Fruit fly (Drosophila melanogaster) whole organism, wandering third instar larva: ENCODE results near the gene defl.

ENCODE experiments used
- Sp1 ChIP-seq: fragments of 200-800 bp; sonication (Bioruptor generic); optimal IDR thresholded peaks from 3 replicates; lab custom pipeline; 2019; ENCODE audit warnings: missing biosample characterization, mild to moderate bottlenecking, missing genetic modification characterization, moderate library complexity
- Vsx2 ChIP-seq: fragments of 200-300, 225-300 bp; sonication (Bioruptor generic); optimal IDR thresholded peaks from 2 replicates; lab custom pipeline; 2018; ENCODE audit warnings: missing biosample characterization, missing genetic modification characterization; ENCODE audit not compliant: partially characterized antibody
- ey ChIP-seq: fragments of 200-800 bp; sonication (Bioruptor generic); optimal IDR thresholded peaks from 2 replicates; lab custom pipeline; 2016; ENCODE audit warnings: missing biosample characterization, missing genetic modification characterization
- fru ChIP-seq: fragments of 200-800 bp; sonication (Bioruptor generic); optimal IDR thresholded peaks from 3 replicates; lab custom pipeline; 2016; ENCODE audit warnings: missing biosample characterization, mild to moderate bottlenecking, missing genetic modification characterization
- lola ChIP-seq: fragments of >200 bp; optimal IDR thresholded peaks from 2 replicates; lab custom pipeline; 2017; ENCODE audit warnings: missing biosample characterization, missing genetic modification characterization
- sv ChIP-seq: fragments of 200-800 bp; sonication (Bioruptor generic); optimal IDR thresholded peaks from 3 replicates; lab custom pipeline; 2016; ENCODE audit warnings: missing biosample characterization, missing genetic modification characterization
- usp ChIP-seq: fragments of >200 bp; optimal IDR thresholded peaks from 2 replicates; lab custom pipeline; 2017; ENCODE audit warnings: missing biosample characterization, missing genetic modification characterization

DNA sequence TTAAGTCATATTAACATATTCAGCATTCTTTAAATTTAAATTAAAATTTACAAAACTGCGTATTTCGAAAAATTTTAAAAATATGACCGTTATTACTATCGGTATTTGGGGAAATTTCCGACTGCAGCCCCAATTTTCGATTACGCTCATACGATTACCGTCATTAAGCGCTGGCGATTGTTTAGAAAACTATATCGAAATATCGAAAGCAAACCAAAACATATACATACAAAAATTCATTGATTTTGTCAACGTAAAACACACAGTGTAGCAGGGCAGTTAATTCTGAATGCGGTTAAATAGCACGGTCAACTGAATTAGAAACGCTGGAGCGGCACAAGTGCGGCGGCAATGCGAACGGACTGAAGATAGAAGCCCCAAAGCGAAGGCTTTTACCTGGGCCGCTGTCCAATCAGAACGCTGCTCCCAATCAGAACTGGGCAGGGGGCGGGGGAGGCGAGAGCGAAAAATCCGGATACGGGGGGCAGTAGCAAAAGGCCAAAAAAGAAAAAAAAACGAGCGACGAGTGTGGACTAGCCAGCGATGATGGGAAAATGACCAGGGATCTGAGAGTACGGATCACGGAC, 19.0 kb upstream of the defl start, which contains the start of gene CG16711:
- no peak for TF ChIP-seq fru
- TF ChIP-seq usp = no peak
- TF ChIP-seq sv (GFP tag; lab: Kevin White, UChicago) = no peak
- no peak for TF ChIP-seq lola
- TF ChIP-seq Vsx2 (GFP tag; lab: Kevin White, UChicago) = no peak
- no peak for TF ChIP-seq Sp1 (GFP tag; lab: Kevin White, UChicago)
- no peak for TF ChIP-seq ey
